Worm (Caenorhabditis elegans): ENCODE measurements around the gene ZK354.7.
"Not testable (repeated sequence)": the region's sequence is repeated elsewhere in the genome, so short reads cannot be mapped to it uniquely, and the experiment has no call there.

DNA sequence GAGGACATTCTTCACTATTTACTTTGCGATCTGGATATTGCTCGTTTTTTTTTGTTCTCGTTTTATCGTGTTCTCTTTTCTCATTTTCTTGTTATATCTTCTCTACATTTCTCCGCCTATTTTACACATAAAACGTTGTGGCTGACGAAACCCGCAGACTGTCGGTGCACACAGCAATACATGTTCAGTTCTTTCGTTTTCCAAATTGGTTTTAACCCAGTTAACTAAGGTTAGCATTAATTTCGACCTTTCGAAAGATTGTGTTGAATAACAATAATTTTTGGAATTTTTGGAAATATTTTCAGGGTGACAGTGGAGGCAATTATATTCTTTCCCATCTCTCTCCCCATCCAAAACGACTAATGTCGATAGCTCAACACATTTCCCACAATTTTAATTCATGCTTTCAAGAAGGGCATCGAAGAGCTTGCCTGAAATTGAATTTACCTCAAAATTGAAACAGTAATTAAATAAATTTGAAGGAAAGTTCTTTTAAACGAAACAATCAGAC is 38.2 kb downstream of the ZK354.7 start:
- TF ChIP-seq fkh-10 (GFP tag; optimal IDR thresholded peaks at IDR 0.05); nfya-1 (tag; optimal IDR thresholded peaks at IDR 0.05; ENCODE audit: insufficient read depth): not testable (repeated sequence)
